Fruit fly (Drosophila melanogaster): ENCODE results near the gene RpS27.

dm6 chr3R:25235362-25235761 lies 12.0 kb downstream of the RpS27 start, which contains the start of gene Sil1:
- TF ChIP-seq yki (optimal IDR thresholded peaks at IDR 0.05) (no peak), chm (GFP tag; IDR thresholded peaks at IDR 0.05) (no peak), CG4820 (GFP tag; optimal IDR thresholded peaks at IDR 0.05) (no peak), btn (GFP tag; optimal IDR thresholded peaks at IDR 0.05) (no peak), NK7.1 (GFP tag; optimal IDR thresholded peaks at IDR 0.05) (no peak), fru (optimal IDR thresholded peaks at IDR 0.05) (no peak), Antp (GFP tag; optimal IDR thresholded peaks at IDR 0.05) (no peak), Spps (tag; optimal IDR thresholded peaks at IDR 0.05) (no peak), Blimp-1 (GFP tag; optimal IDR thresholded peaks at IDR 0.05) (no peak), CG12659 (GFP tag; optimal IDR thresholded peaks at IDR 0.05) (no peak), unc-4 (GFP tag; IDR thresholded peaks at IDR 0.05; ENCODE audit: partially characterized antibody) (no peak), Camta (GFP tag; optimal IDR thresholded peaks at IDR 0.05) (no peak), insv (GFP tag; optimal IDR thresholded peaks at IDR 0.05) (no peak), CG15514 (GFP tag; optimal IDR thresholded peaks at IDR 0.05) (peak; percentile 99)

Data from whole organism, embryonic.